Worm (Caenorhabditis elegans): Measurements from ENCODE around the gene srw-79.

srw-79 gene

ce11 chrII:2979061-2979460 is 32.5 kb downstream of the srw-79 start:
- TF ChIP-seq dve-1 (tag; optimal IDR thresholded peaks at IDR 0.05), result peak; percentile 94
- no peak for TF ChIP-seq K02D7.2 (tag; optimal IDR thresholded peaks at IDR 0.05)

DNA sequence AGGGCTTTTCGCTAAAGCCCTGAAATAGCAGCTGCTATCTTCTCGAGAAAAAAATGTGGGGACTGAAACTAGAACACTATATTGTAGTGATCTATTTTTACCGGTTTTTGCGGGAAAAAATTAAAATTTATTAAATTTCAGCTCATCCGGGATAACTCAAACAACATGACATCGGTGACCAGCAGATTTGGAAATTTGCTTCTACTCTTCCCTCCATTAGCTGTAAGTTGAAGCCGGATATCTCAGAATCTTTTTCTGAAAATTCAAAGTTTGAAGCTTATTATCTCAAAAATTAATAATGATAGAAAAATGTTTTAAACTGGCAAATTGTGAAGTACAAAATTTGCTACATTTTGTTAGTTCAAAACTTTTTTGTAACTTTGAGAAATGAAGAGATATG is 37.8 kb downstream of the srw-79 start:
- TF ChIP-seq ttx-3 (tag; optimal IDR thresholded peaks at IDR 0.05), result no peak

- TF ChIP-seq hlh-6 (tag; optimal IDR thresholded peaks at IDR 0.05) (peak; percentile 40), dmd-4 (tag; optimal IDR thresholded peaks at IDR 0.05; ENCODE audit: borderline replicate concordance) (no peak)
These were observed 38.9 kb downstream of the srw-79 start for ce11 chrII:2985446-2985845.

DNA sequence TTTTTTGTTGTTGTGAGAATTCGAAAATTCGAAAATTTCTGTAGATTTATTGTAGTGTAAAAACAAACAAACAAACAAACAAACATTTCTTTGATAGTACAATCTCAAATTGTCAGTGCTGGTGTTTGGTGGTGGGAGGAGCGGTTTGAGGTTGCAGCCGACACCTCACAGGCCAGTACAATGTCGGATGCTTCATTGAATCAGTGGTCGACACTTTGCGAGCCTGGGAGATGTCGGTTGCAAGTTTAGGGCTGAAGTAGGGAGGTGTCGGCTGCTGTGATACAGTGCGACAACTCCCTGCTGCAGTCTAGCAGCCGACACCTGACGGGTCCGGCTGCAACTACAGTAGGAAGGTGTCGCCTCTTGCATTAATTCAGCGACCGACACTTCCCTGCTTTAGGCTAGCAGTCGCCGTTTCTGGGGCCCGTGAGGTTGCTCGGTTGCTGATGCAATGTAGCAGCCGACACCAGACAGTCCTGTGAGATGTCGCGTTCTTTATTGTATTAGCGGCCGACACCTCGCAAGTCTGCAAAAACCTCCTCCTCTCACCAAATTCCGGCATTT is 39.5 kb downstream of the srw-79 start:
- TF ChIP-seq F13H6.1 (tag; optimal IDR thresholded peaks at IDR 0.05), result no peak
- no peak for TF ChIP-seq K09A11.1 (tag; optimal IDR thresholded peaks at IDR 0.05; ENCODE audit: insufficient read depth)
- no peak for TF ChIP-seq dmd-4 (tag; optimal IDR thresholded peaks at IDR 0.05; ENCODE audit: borderline replicate concordance)
- no peak for TF ChIP-seq fkh-10 (GFP tag; optimal IDR thresholded peaks at IDR 0.05)
- TF ChIP-seq ama-1 (optimal IDR thresholded peaks at IDR 0.05), result no peak
- no peak for TF ChIP-seq fkh-6 (tag; optimal IDR thresholded peaks at IDR 0.05)

ce11 chrII:2987122-2987556 is 40.6 kb downstream of the srw-79 start:
- TF ChIP-seq sox-4 (tag; optimal IDR thresholded peaks at IDR 0.05) (no peak), ceh-22 (tag; optimal IDR thresholded peaks at IDR 0.05) (no peak), rnt-1 (tag; optimal IDR thresholded peaks at IDR 0.05) (no peak), ceh-24 (tag; optimal IDR thresholded peaks at IDR 0.05) (no peak), hlh-8 (tag; optimal IDR thresholded peaks at IDR 0.05) (no peak), odd-2 (tag; optimal IDR thresholded peaks at IDR 0.05) (no peak), ttx-3 (tag; optimal IDR thresholded peaks at IDR 0.05) (no peak), unc-86 (tag; optimal IDR thresholded peaks at IDR 0.05) (no peak), ztf-16 (tag; optimal IDR thresholded peaks at IDR 0.05) (no peak), zip-5 (tag; optimal IDR thresholded peaks at IDR 0.05) (no peak), pha-2 (tag; optimal IDR thresholded peaks at IDR 0.05) (no peak), ceh-18 (tag; optimal IDR thresholded peaks at IDR 0.05) (no peak), tbx-7 (tag; optimal IDR thresholded peaks at IDR 0.05) (no peak), unc-55 (GFP tag; optimal IDR thresholded peaks at IDR 0.05) (no peak), ceh-34 (tag; optimal IDR thresholded peaks at IDR 0.05) (no peak), hlh-15 (tag; optimal IDR thresholded peaks at IDR 0.05) (no peak), pag-3 (tag; optimal IDR thresholded peaks at IDR 0.05; ENCODE audit: borderline replicate concordance) (no peak), lim-6 (tag; optimal IDR thresholded peaks at IDR 0.05) (no peak), C38D4.7 (GFP tag; optimal IDR thresholded peaks at IDR 0.05) (no peak), pros-1 (tag; optimal IDR thresholded peaks at IDR 0.05) (no peak)

- no peak for TF ChIP-seq lin-11 (tag; optimal IDR thresholded peaks at IDR 0.05)
- TF ChIP-seq tbx-2 (tag; optimal IDR thresholded peaks at IDR 0.05), result peak; percentile 49
- TF ChIP-seq ceh-18 (tag; optimal IDR thresholded peaks at IDR 0.05), result peak; percentile 2
- no peak for TF ChIP-seq unc-86 (tag; optimal IDR thresholded peaks at IDR 0.05)
- TF ChIP-seq fkh-10 (GFP tag; optimal IDR thresholded peaks at IDR 0.05), result no peak
- TF ChIP-seq ref-2 (tag; optimal IDR thresholded peaks at IDR 0.05), result peak; percentile 31
- TF ChIP-seq hlh-30 (tag; optimal IDR thresholded peaks at IDR 0.05; ENCODE audit: insufficient read depth), result peak; percentile 36
- peak; percentile 50 for TF ChIP-seq ceh-34 (tag; optimal IDR thresholded peaks at IDR 0.05)
- TF ChIP-seq ceh-9 (tag; optimal IDR thresholded peaks at IDR 0.05), result no peak
- no peak for TF ChIP-seq Y22D7AL.16 (tag; optimal IDR thresholded peaks at IDR 0.05)
- TF ChIP-seq ceh-2 (tag; optimal IDR thresholded peaks at IDR 0.05), result no peak
- TF ChIP-seq hlh-8 (tag; optimal IDR thresholded peaks at IDR 0.05), result peak; percentile 14
- peak; percentile 24 for TF ChIP-seq rnt-1 (tag; optimal IDR thresholded peaks at IDR 0.05)
- TF ChIP-seq hlh-13 (GFP tag; optimal IDR thresholded peaks at IDR 0.05), result no peak
- no peak for TF ChIP-seq K02D7.2 (tag; optimal IDR thresholded peaks at IDR 0.05)
- peak; percentile 29 for TF ChIP-seq unc-55 (GFP tag; optimal IDR thresholded peaks at IDR 0.05)
- no peak for TF ChIP-seq pax-1 (tag; optimal IDR thresholded peaks at IDR 0.05)
- TF ChIP-seq nfya-1 (tag; optimal IDR thresholded peaks at IDR 0.05), result peak; percentile 60
- TF ChIP-seq elt-4 (tag; optimal IDR thresholded peaks at IDR 0.05), result no peak
- TF ChIP-seq che-1 (tag; optimal IDR thresholded peaks at IDR 0.05), result no peak
- TF ChIP-seq ceh-24 (tag; optimal IDR thresholded peaks at IDR 0.05), result no peak
- no peak for TF ChIP-seq unc-42 (tag; optimal IDR thresholded peaks at IDR 0.05)
- no peak for TF ChIP-seq ztf-16 (tag; optimal IDR thresholded peaks at IDR 0.05)
These were observed 41.4 kb downstream of the srw-79 start, which contains the start of gene lido-7 for ce11 chrII:2987854-2988350. Gene lido-7, plus strand, starts transcription at chrII:2988300.
